Worm (Caenorhabditis elegans) whole organism, midembryonic: ENCODE data around the gene pmp-1.

Experiments
- T22C8.4 ChIP-seq: fragments of 200-800 bp; sonication (Bioruptor generic); IDR thresholded peaks from 2 replicates; pipeline ENCODE4 v1.3.6; 2022; ENCODE audit warnings: missing genetic modification characterization, missing compliant biosample characterization
- cog-1 ChIP-seq: sonication (generic microtip); optimal IDR thresholded peaks from 2 replicates; lab custom pipeline; 2016; ENCODE audit warnings: missing genetic modification characterization, missing compliant biosample characterization
- flt-1 ChIP-seq: fragments of 200-800 bp; sonication (Bioruptor generic); IDR thresholded peaks from 2 replicates; pipeline ENCODE4 v1.3.6; 2022; ENCODE audit warnings: missing genetic modification characterization, missing compliant biosample characterization
- klf-2 ChIP-seq: fragments of 200-800 bp; sonication (Bioruptor generic); conservative IDR thresholded peaks from 2 replicates; pipeline ENCODE4 v1.3.6; 2022; ENCODE audit warnings: missing genetic modification reagents, missing genetic modification characterization, missing compliant biosample characterization
- med-1 ChIP-seq: sonication (generic microtip); optimal IDR thresholded peaks from 2 replicates; lab custom pipeline; 2017; ENCODE audit warnings: missing genetic modification characterization, mild to moderate bottlenecking, missing compliant biosample characterization, antibody characterized with exemption, missing genetic modification reagents; ENCODE audit not compliant: insufficient read depth
- ref-1 ChIP-seq: fragments of 200-800 bp; sonication (Bioruptor generic); conservative IDR thresholded peaks from 2 replicates; pipeline ENCODE4 v1.3.6; 2022; ENCODE audit warnings: missing genetic modification reagents, missing genetic modification characterization, missing compliant biosample characterization
- tab-1 ChIP-seq: fragments of 200-800 bp; sonication (Bioruptor generic); IDR thresholded peaks from 2 replicates; pipeline ENCODE4 v1.3.6; 2022; ENCODE audit warnings: missing genetic modification characterization, missing compliant biosample characterization
- ztf-23 ChIP-seq: fragments of 200-800 bp; sonication (Bioruptor generic); IDR thresholded peaks from 2 replicates; pipeline ENCODE4 v1.3.6; 2022; ENCODE audit warnings: missing genetic modification reagents, missing genetic modification characterization, missing compliant biosample characterization
- ztf-29 ChIP-seq: fragments of 200-800 bp; sonication (Bioruptor generic); IDR thresholded peaks from 2 replicates; pipeline ENCODE4 v1.3.6; 2022; ENCODE audit warnings: missing genetic modification reagents, missing genetic modification characterization, missing compliant biosample characterization

pmp-1 gene

ce11 chrII:6888661-6889579 is 5.4 kb upstream of the pmp-1 start:
- TF ChIP-seq T22C8.4 (GFP tag; lab: Robert Waterston, UW), result no peak
- TF ChIP-seq flt-1, result no peak
- TF ChIP-seq tab-1, result no peak
- no peak for TF ChIP-seq ref-1
- no peak for TF ChIP-seq cog-1 (tag; lab: Kevin White, UChicago)
- no peak for TF ChIP-seq ztf-29 (GFP tag; lab: Robert Waterston, UW)
- no peak for TF ChIP-seq ztf-23 (GFP tag; lab: Robert Waterston, UW)
- TF ChIP-seq klf-2 (GFP tag; lab: Robert Waterston, UW), result no peak
- no peak for TF ChIP-seq med-1 (GFP tag; lab: Kevin White, UChicago)

- TF ChIP-seq cog-1 (tag; lab: Kevin White, UChicago) (no peak), med-1 (GFP tag; lab: Kevin White, UChicago) (no peak), flt-1 (no peak)
Observed at ce11 chrII:6888211-6888610, 4.7 kb upstream of the pmp-1 start.

- no peak for TF ChIP-seq klf-2 (GFP tag; lab: Robert Waterston, UW)
- no peak for TF ChIP-seq cog-1 (tag; lab: Kevin White, UChicago)
- TF ChIP-seq ztf-29 (GFP tag; lab: Robert Waterston, UW), result no peak
- no peak for TF ChIP-seq med-1 (GFP tag; lab: Kevin White, UChicago)
- TF ChIP-seq ref-1, result no peak
- TF ChIP-seq flt-1, result no peak
- no peak for TF ChIP-seq T22C8.4 (GFP tag; lab: Robert Waterston, UW)
- TF ChIP-seq ztf-23 (GFP tag; lab: Robert Waterston, UW), result no peak
- TF ChIP-seq tab-1, result no peak
Observed at ce11 chrII:6887319-6888005, 3.9 kb upstream of the pmp-1 start, which contains the start of gene pmp-2. TSS of gene pmp-2 (minus strand) at chrII:6887805.

ce11 chrII:6884568-6884967 is 1.0 kb upstream of the pmp-1 start:
- no peak for TF ChIP-seq ref-1
- TF ChIP-seq flt-1, result no peak
- no peak for TF ChIP-seq klf-2 (GFP tag; lab: Robert Waterston, UW)
- no peak for TF ChIP-seq cog-1 (tag; lab: Kevin White, UChicago)
- no peak for TF ChIP-seq tab-1
- no peak for TF ChIP-seq T22C8.4 (GFP tag; lab: Robert Waterston, UW)
- no peak for TF ChIP-seq ztf-23 (GFP tag; lab: Robert Waterston, UW)

ce11 chrII:6882335-6882734 is 1.2 kb downstream of the pmp-1 start:
- TF ChIP-seq cog-1 (tag; lab: Kevin White, UChicago) (no peak), klf-2 (GFP tag; lab: Robert Waterston, UW) (no peak), tab-1 (no peak), ref-1 (no peak), flt-1 (no peak), T22C8.4 (GFP tag; lab: Robert Waterston, UW) (no peak), med-1 (GFP tag; lab: Kevin White, UChicago) (no peak), ztf-23 (GFP tag; lab: Robert Waterston, UW) (no peak), ztf-29 (GFP tag; lab: Robert Waterston, UW) (no peak)

ce11 chrII:6880067-6880466 is 3.5 kb downstream of the pmp-1 start, which contains the start of gene C44B7.7:
TSS of gene C44B7.7 (minus strand) at chrII:6880167.
- TF ChIP-seq klf-2 (GFP tag; lab: Robert Waterston, UW) (no peak), T22C8.4 (GFP tag; lab: Robert Waterston, UW) (no peak), ztf-29 (GFP tag; lab: Robert Waterston, UW) (no peak), med-1 (GFP tag; lab: Kevin White, UChicago) (no peak), flt-1 (no peak), tab-1 (no peak), ref-1 (no peak), ztf-23 (GFP tag; lab: Robert Waterston, UW) (no peak), cog-1 (tag; lab: Kevin White, UChicago) (no peak)

- TF ChIP-seq T22C8.4 (GFP tag; lab: Robert Waterston, UW) (no peak), med-1 (GFP tag; lab: Kevin White, UChicago) (no peak), tab-1 (no peak), ref-1 (no peak)
Observed at ce11 chrII:6877881-6878280, 5.7 kb downstream of the pmp-1 start.

ce11 chrII:6876957-6877356 is 6.6 kb downstream of the pmp-1 start, which contains the start of gene slc-36.5:
TSS of gene slc-36.5 (minus strand) at chrII:6877057.
- no peak for TF ChIP-seq ztf-23 (GFP tag; lab: Robert Waterston, UW)

ce11 chrII:6872493-6872892 is 11.1 kb downstream of the pmp-1 start, which contains the start of gene C44B7.5:
TSS of gene C44B7.5 (minus strand) at chrII:6872593.
- TF ChIP-seq tab-1, result no peak
- TF ChIP-seq ref-1, result no peak
- TF ChIP-seq med-1 (GFP tag; lab: Kevin White, UChicago), result no peak
- TF ChIP-seq T22C8.4 (GFP tag; lab: Robert Waterston, UW), result no peak
- no peak for TF ChIP-seq cog-1 (tag; lab: Kevin White, UChicago)
- no peak for TF ChIP-seq ztf-29 (GFP tag; lab: Robert Waterston, UW)
- TF ChIP-seq klf-2 (GFP tag; lab: Robert Waterston, UW), result no peak
- TF ChIP-seq flt-1, result no peak
- no peak for TF ChIP-seq ztf-23 (GFP tag; lab: Robert Waterston, UW)
